Fruit fly (Drosophila melanogaster) whole organism, prepupa: Measurements from ENCODE around the gene CG15330.

Experiments
- Blimp-1 ChIP-seq: fragments of 200-800 bp; sonication (Bioruptor generic); optimal IDR thresholded peaks from 3 replicates; lab custom pipeline; 2017; ENCODE audit warnings: missing biosample characterization, missing genetic modification characterization, mild to moderate bottlenecking, moderate library complexity, missing genetic modification reagents
- CG10631 ChIP-seq: fragments of 200-800 bp; sonication (Bioruptor generic); optimal IDR thresholded peaks from 2 replicates; lab custom pipeline; 2016; ENCODE audit warnings: missing biosample characterization, missing genetic modification characterization
- CG10669 ChIP-seq: fragments of 200-800 bp; sonication (Bioruptor generic); optimal IDR thresholded peaks from 3 replicates; lab custom pipeline; 2018; ENCODE audit warnings: missing biosample characterization, mild to moderate bottlenecking, missing genetic modification characterization, moderate library complexity
- CG11294 ChIP-seq: fragments of 200-800 bp; sonication (Bioruptor generic); IDR thresholded peaks from 2 replicates; pipeline ENCODE4 v1.3.6; 2022; ENCODE audit warnings: missing biosample characterization, missing genetic modification characterization
- CG11762 ChIP-seq: fragments of 200-800 bp; sonication (Bioruptor generic); optimal IDR thresholded peaks from 3 replicates; lab custom pipeline; 2016; ENCODE audit warnings: missing biosample characterization, missing genetic modification characterization; ENCODE audit not compliant: insufficient read depth
- CG11902 ChIP-seq: fragments of 200-800 bp; sonication (Bioruptor generic); optimal IDR thresholded peaks from 3 replicates; lab custom pipeline; 2016; ENCODE audit warnings: missing biosample characterization, missing genetic modification characterization
- CG1621 ChIP-seq: fragments of 200-800 bp; sonication (Bioruptor generic); optimal IDR thresholded peaks from 3 replicates; lab custom pipeline; 2018; ENCODE audit warnings: missing biosample characterization, mild to moderate bottlenecking, missing genetic modification characterization
- CG16779 ChIP-seq: fragments of 200-800 bp; sonication (Bioruptor generic); optimal IDR thresholded peaks from 3 replicates; lab custom pipeline; 2017; ENCODE audit warnings: missing biosample characterization, mild to moderate bottlenecking, missing genetic modification characterization
- CG31627 ChIP-seq: fragments of 200-800 bp; sonication (Bioruptor generic); optimal IDR thresholded peaks from 3 replicates; lab custom pipeline; 2016; ENCODE audit warnings: missing biosample characterization, missing genetic modification characterization
- CG32006 ChIP-seq: fragments of 200-800 bp; sonication (Bioruptor generic); optimal IDR thresholded peaks from 3 replicates; lab custom pipeline; 2017; ENCODE audit warnings: missing biosample characterization, mild to moderate bottlenecking, missing genetic modification characterization
- CG34406 ChIP-seq: fragments of 200-800 bp; sonication (Bioruptor generic); optimal IDR thresholded peaks from 3 replicates; lab custom pipeline; 2016; ENCODE audit warnings: missing biosample characterization, missing genetic modification characterization
- CG3919 ChIP-seq: fragments of 200-800 bp; sonication (Bioruptor generic); optimal IDR thresholded peaks from 3 replicates; lab custom pipeline; 2016; ENCODE audit warnings: missing biosample characterization, missing genetic modification characterization
- CG4318 ChIP-seq: fragments of 200-800 bp; sonication (Bioruptor generic); optimal IDR thresholded peaks from 3 replicates; lab custom pipeline; 2017; ENCODE audit warnings: missing biosample characterization, mild to moderate bottlenecking, missing genetic modification characterization
- CG6163 ChIP-seq: fragments of 200-800 bp; sonication (Bioruptor generic); IDR thresholded peaks from 3 replicates; pipeline ENCODE4 v1.3.6; 2022; ENCODE audit warnings: missing biosample characterization, missing genetic modification characterization
- CG6276 ChIP-seq: fragments of 200-800 bp; sonication (Bioruptor generic); optimal IDR thresholded peaks from 2 replicates; lab custom pipeline; 2017; ENCODE audit warnings: missing biosample characterization, mild to moderate bottlenecking, missing genetic modification characterization
- CG6792 ChIP-seq: fragments of 200-800 bp; sonication (Bioruptor generic); optimal IDR thresholded peaks from 3 replicates; lab custom pipeline; 2016; ENCODE audit warnings: missing biosample characterization, missing genetic modification characterization
- CG6854 ChIP-seq: fragments of 200-800 bp; sonication (Bioruptor generic); optimal IDR thresholded peaks from 2 replicates; lab custom pipeline; 2017; ENCODE audit warnings: missing biosample characterization, mild to moderate bottlenecking, missing genetic modification characterization
- CG7368 ChIP-seq: fragments of 200-800 bp; sonication (Bioruptor generic); optimal IDR thresholded peaks from 3 replicates; lab custom pipeline; 2016; ENCODE audit warnings: missing biosample characterization, missing genetic modification characterization
- CG8119 ChIP-seq: fragments of 200-800 bp; sonication (Bioruptor generic); IDR thresholded peaks from 3 replicates; pipeline ENCODE4 v1.3.6; 2022; ENCODE audit warnings: missing biosample characterization, missing genetic modification characterization
- CG8632 ChIP-seq: fragments of 200-800 bp; sonication (Bioruptor generic); optimal IDR thresholded peaks from 3 replicates; lab custom pipeline; 2016; ENCODE audit warnings: missing biosample characterization, missing genetic modification characterization
- Eip75B ChIP-seq: fragments of 200-800 bp; sonication (Bioruptor generic); optimal IDR thresholded peaks from 3 replicates; lab custom pipeline; 2016; ENCODE audit warnings: missing biosample characterization, missing genetic modification characterization
- Ets21C ChIP-seq: fragments of 200-800 bp; sonication (Bioruptor generic); optimal IDR thresholded peaks from 3 replicates; lab custom pipeline; 2016; ENCODE audit warnings: missing biosample characterization, missing genetic modification characterization
- Hr38 ChIP-seq: sonication (Bioruptor generic); optimal IDR thresholded peaks from 2 replicates; lab custom pipeline; 2016; ENCODE audit warnings: missing biosample characterization, missing genetic modification characterization
- Hr39 ChIP-seq: fragments of 200-800 bp; sonication (Bioruptor generic); optimal IDR thresholded peaks from 2 replicates; lab custom pipeline; 2016; ENCODE audit warnings: missing biosample characterization, missing genetic modification characterization
- Hr4 ChIP-seq: fragments of 200-800 bp; sonication (Bioruptor generic); optimal IDR thresholded peaks from 3 replicates; lab custom pipeline; 2016; ENCODE audit warnings: missing biosample characterization, missing genetic modification characterization
- Lpt ChIP-seq: fragments of 200-800 bp; sonication (Bioruptor generic); optimal IDR thresholded peaks from 3 replicates; lab custom pipeline; 2016; ENCODE audit warnings: missing biosample characterization, missing genetic modification characterization
- Met ChIP-seq: fragments of 200-800 bp; sonication (Bioruptor generic); optimal IDR thresholded peaks from 3 replicates; lab custom pipeline; 2016; ENCODE audit warnings: missing biosample characterization, missing genetic modification characterization
- OdsH ChIP-seq: fragments of 200-800 bp; sonication (Bioruptor generic); optimal IDR thresholded peaks from 3 replicates; lab custom pipeline; 2016; ENCODE audit warnings: missing biosample characterization, missing genetic modification characterization
- Smox ChIP-seq: fragments of 200-800 bp; sonication (Bioruptor generic); optimal IDR thresholded peaks from 3 replicates; lab custom pipeline; 2016; ENCODE audit warnings: missing biosample characterization, missing genetic modification characterization
- Sox102F ChIP-seq: fragments of 200-800 bp; sonication (Bioruptor generic); optimal IDR thresholded peaks from 2 replicates; lab custom pipeline; 2016; ENCODE audit warnings: missing biosample characterization, mild to moderate bottlenecking, missing genetic modification characterization
- Sox14 ChIP-seq: fragments of 200-800 bp; sonication (Bioruptor generic); optimal IDR thresholded peaks from 3 replicates; lab custom pipeline; 2016; ENCODE audit warnings: missing biosample characterization, missing genetic modification characterization
- Sox15 ChIP-seq: fragments of 200-800 bp; sonication (Bioruptor generic); optimal IDR thresholded peaks from 3 replicates; lab custom pipeline; 2016; ENCODE audit warnings: missing biosample characterization, missing genetic modification characterization
- achi ChIP-seq: fragments of 200-800 bp; sonication (Bioruptor generic); optimal IDR thresholded peaks from 3 replicates; lab custom pipeline; 2016; ENCODE audit warnings: missing biosample characterization, missing genetic modification characterization
- acj6 ChIP-seq: fragments of 200-800 bp; sonication (Bioruptor generic); optimal IDR thresholded peaks from 3 replicates; lab custom pipeline; 2016; ENCODE audit warnings: missing biosample characterization, missing genetic modification characterization
- cyc ChIP-seq: fragments of 200-800 bp; sonication (Bioruptor generic); optimal IDR thresholded peaks from 3 replicates; lab custom pipeline; 2016; ENCODE audit warnings: missing biosample characterization, missing genetic modification characterization
- dac ChIP-seq: fragments of 200-800 bp; sonication (Bioruptor generic); optimal IDR thresholded peaks from 2 replicates; lab custom pipeline; 2017; ENCODE audit warnings: missing biosample characterization, mild to moderate bottlenecking, missing genetic modification characterization
- dsx ChIP-seq: fragments of 200-800 bp; optimal IDR thresholded peaks from 3 replicates; lab custom pipeline; 2019; ENCODE audit warnings: missing biosample characterization, mild to moderate bottlenecking, missing genetic modification characterization, moderate library complexity; ENCODE audit not compliant: poor library complexity, severe bottlenecking
- eg ChIP-seq: fragments of 200-800 bp; sonication (Bioruptor generic); IDR thresholded peaks from 3 replicates; pipeline ENCODE4 v1.3.6; 2022; ENCODE audit warnings: missing biosample characterization, missing genetic modification characterization
- esn ChIP-seq: fragments of 200-800 bp; sonication (Bioruptor generic); optimal IDR thresholded peaks from 2 replicates; lab custom pipeline; 2016; ENCODE audit warnings: missing biosample characterization, mild to moderate bottlenecking, missing genetic modification characterization, moderate library complexity
- fd85E ChIP-seq: fragments of 200-800 bp; sonication (Bioruptor generic); optimal IDR thresholded peaks from 3 replicates; lab custom pipeline; 2016; ENCODE audit warnings: missing biosample characterization, missing genetic modification characterization
- fkh ChIP-seq: fragments of 200-800 bp; sonication (Bioruptor generic); optimal IDR thresholded peaks from 3 replicates; lab custom pipeline; 2017; ENCODE audit warnings: missing biosample characterization, mild to moderate bottlenecking, missing genetic modification characterization, moderate library complexity
- lz ChIP-seq: fragments of 200-800 bp; sonication (Bioruptor generic); optimal IDR thresholded peaks from 3 replicates; lab custom pipeline; 2016; ENCODE audit warnings: missing biosample characterization, missing genetic modification characterization
- net ChIP-seq: fragments of 200-800 bp; sonication (Bioruptor generic); optimal IDR thresholded peaks from 3 replicates; lab custom pipeline; 2016; ENCODE audit warnings: missing biosample characterization, missing genetic modification characterization
- pdm3 ChIP-seq: fragments of 200-800 bp; sonication (Bioruptor generic); optimal IDR thresholded peaks from 3 replicates; lab custom pipeline; 2016; ENCODE audit warnings: missing biosample characterization, missing genetic modification characterization
- spab ChIP-seq: fragments of 200-800 bp; sonication (Bioruptor generic); optimal IDR thresholded peaks from 2 replicates; lab custom pipeline; 2017; ENCODE audit warnings: missing biosample characterization, mild to moderate bottlenecking, missing genetic modification characterization, missing genetic modification reagents
- svp ChIP-seq: fragments of 200-800 bp; sonication (Bioruptor generic); peaks from one replicate; lab custom pipeline; 2016; ENCODE audit warnings: missing biosample characterization, missing genetic modification characterization
- topi ChIP-seq: fragments of 200-800 bp; sonication (Bioruptor generic); optimal IDR thresholded peaks from 3 replicates; lab custom pipeline; 2016; ENCODE audit warnings: missing biosample characterization, missing genetic modification characterization
- vri ChIP-seq: fragments of 200-800 bp; sonication (Bioruptor generic); optimal IDR thresholded peaks from 3 replicates; lab custom pipeline; 2016; ENCODE audit warnings: missing biosample characterization, mild to moderate bottlenecking, missing genetic modification characterization

CG15330 gene

DNA sequence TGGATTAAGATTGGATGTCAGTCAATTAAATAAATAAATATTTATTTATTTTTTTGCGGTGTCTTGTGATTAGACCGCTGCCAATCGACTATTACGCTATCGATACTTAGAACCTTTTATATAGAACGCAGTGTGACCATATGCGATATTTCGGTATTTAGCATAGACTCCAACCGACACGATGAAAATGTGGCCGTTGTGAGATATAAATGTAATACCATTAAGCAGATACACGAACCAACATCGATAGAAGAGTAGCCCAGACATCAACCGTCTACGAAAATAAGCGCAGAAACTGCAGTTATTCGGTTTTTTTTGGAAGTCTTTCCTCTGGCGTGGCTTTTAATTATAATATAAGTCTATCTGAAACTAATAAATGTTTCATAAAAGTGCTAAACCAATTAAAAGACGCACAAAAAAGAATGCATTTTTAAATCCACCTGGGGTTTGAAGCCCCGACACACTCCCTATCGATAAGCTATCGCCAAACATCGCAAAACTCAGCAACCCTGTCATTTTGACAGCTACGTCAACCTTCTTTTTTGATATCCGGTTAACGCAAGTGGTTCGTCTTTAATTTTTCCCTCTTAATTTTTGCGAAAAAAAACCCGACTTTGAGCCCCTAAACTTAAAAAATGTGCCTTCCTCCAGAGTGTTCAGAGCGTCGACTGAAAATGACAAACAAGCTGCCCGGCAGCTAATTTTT is 22.5 kb upstream of the CG15330 start, which contains the start of the genes Dhdds and RpS14a (continued):
- TF ChIP-seq dac (GFP tag; lab: Kevin White, UChicago) = no peak
- TF ChIP-seq CG6276 = no peak
- TF ChIP-seq CG10631 (GFP tag; lab: Kevin White, UChicago) = no peak
- TF ChIP-seq svp (GFP tag; lab: Kevin White, UChicago) = peak; percentile 46
- TF ChIP-seq Eip75B (GFP tag; lab: Kevin White, UChicago) = peak; percentile 16
- TF ChIP-seq Blimp-1 (GFP tag; lab: Kevin White, UChicago) = peak; percentile 24
- 0 out of 3 replicates have a peak, but pooled peaks have one; percentile 26 for TF ChIP-seq CG6163 (GFP tag; lab: Robert Waterston, UW)
- peak; percentile 50 for TF ChIP-seq Hr39 (GFP tag; lab: Kevin White, UChicago)
- no peak for TF ChIP-seq CG8119 (GFP tag; lab: Robert Waterston, UW)
- TF ChIP-seq Sox14 (GFP tag; lab: Kevin White, UChicago) = peak; percentile 4
- TF ChIP-seq CG11294 (GFP tag; lab: Robert Waterston, UW) = no peak
- TF ChIP-seq CG10669 (GFP tag; lab: Kevin White, UChicago) = peak; percentile 34
- TF ChIP-seq CG6792 (GFP tag; lab: Kevin White, UChicago) = peak; percentile 37
- TF ChIP-seq CG3919 (GFP tag; lab: Kevin White, UChicago) = peak; percentile 53
- TF ChIP-seq CG4318 (GFP tag; lab: Kevin White, UChicago) = no peak
- TF ChIP-seq CG8632 = peak; percentile 49
- no peak for TF ChIP-seq OdsH (GFP tag; lab: Kevin White, UChicago)
- TF ChIP-seq topi (GFP tag; lab: Kevin White, UChicago) = peak; percentile 54
- TF ChIP-seq fd85E (GFP tag; lab: Kevin White, UChicago) = no peak

dm6 chrX:7934679-7935078 is 21.2 kb upstream of the CG15330 start, which contains the start of gene RpS14b:
TSS of gene RpS14b (plus strand) at chrX:7934898.
- TF ChIP-seq CG4318 (GFP tag; lab: Kevin White, UChicago) = no peak
- no peak for TF ChIP-seq Sox15
- peak; percentile 63 for TF ChIP-seq CG34406 (GFP tag; lab: Kevin White, UChicago)
- TF ChIP-seq Lpt (GFP tag; lab: Kevin White, UChicago) = no peak
- peak; percentile 64 for TF ChIP-seq achi (GFP tag; lab: Kevin White, UChicago)
- TF ChIP-seq Ets21C (GFP tag; lab: Kevin White, UChicago) = no peak
- peak; percentile 70 for TF ChIP-seq CG7368 (GFP tag; lab: Kevin White, UChicago)
- peak; percentile 67 for TF ChIP-seq net (GFP tag; lab: Kevin White, UChicago)
- TF ChIP-seq Hr38 (GFP tag; lab: Kevin White, UChicago) = no peak
- peak; percentile 55 for TF ChIP-seq Smox
- peak; percentile 59 for TF ChIP-seq CG31627 (GFP tag; lab: Kevin White, UChicago)
- peak; percentile 81 for TF ChIP-seq CG6163 (GFP tag; lab: Robert Waterston, UW)
- peak; percentile 8 for TF ChIP-seq dsx (GFP tag; lab: Kevin White, UChicago)
- TF ChIP-seq CG32006 = peak; percentile 36
- peak; percentile 21 for TF ChIP-seq svp (GFP tag; lab: Kevin White, UChicago)
- TF ChIP-seq cyc (GFP tag; lab: Kevin White, UChicago) = peak; percentile 66
- peak; percentile 58 for TF ChIP-seq Sox102F
- TF ChIP-seq eg = peak; percentile 75
- TF ChIP-seq Met (GFP tag; lab: Kevin White, UChicago) = peak; percentile 68
- no peak for TF ChIP-seq Blimp-1 (GFP tag; lab: Kevin White, UChicago)
- TF ChIP-seq vri = peak; percentile 49
- no peak for TF ChIP-seq Hr4 (GFP tag; lab: Kevin White, UChicago)
- TF ChIP-seq lz (GFP tag; lab: Kevin White, UChicago) = peak; percentile 74
- peak; percentile 68 for TF ChIP-seq CG3919 (GFP tag; lab: Kevin White, UChicago)
- peak; percentile 11 for TF ChIP-seq fd85E (GFP tag; lab: Kevin White, UChicago)
- TF ChIP-seq fkh (GFP tag; lab: Kevin White, UChicago) = peak; percentile 60
- peak; percentile 36 for TF ChIP-seq Eip75B (GFP tag; lab: Kevin White, UChicago)
- TF ChIP-seq CG11762 (GFP tag; lab: Kevin White, UChicago) = no peak
- peak; percentile 49 for TF ChIP-seq Hr39 (GFP tag; lab: Kevin White, UChicago)
- peak; percentile 11 for TF ChIP-seq CG16779 (tag; lab: Kevin White, UChicago)
- TF ChIP-seq CG8632 = peak; percentile 57
- TF ChIP-seq acj6 (GFP tag; lab: Kevin White, UChicago) = peak; percentile 25
- peak; percentile 54 for TF ChIP-seq pdm3 (GFP tag; lab: Kevin White, UChicago)
- peak; percentile 7 for TF ChIP-seq spab (GFP tag; lab: Kevin White, UChicago)
- TF ChIP-seq esn (GFP tag; lab: Kevin White, UChicago) = peak; percentile 77
- peak; percentile 71 for TF ChIP-seq CG6854
- TF ChIP-seq CG11902 (GFP tag; lab: Kevin White, UChicago) = peak; percentile 30
- TF ChIP-seq CG1621 (tag; lab: Kevin White, UChicago) = peak; percentile 54
- no peak for TF ChIP-seq CG11294 (GFP tag; lab: Robert Waterston, UW)
